Fruit fly (Drosophila melanogaster): ENCODE data around the gene CG42393.

dm6 chr3L:18015171-18015944 lies 27.2 kb upstream of the CG42393 start:
- no peak for TF ChIP-seq pan (optimal IDR thresholded peaks at IDR 0.05)
- TF ChIP-seq CG8478 (optimal IDR thresholded peaks at IDR 0.05) = no peak
- TF ChIP-seq psq (optimal IDR thresholded peaks at IDR 0.05) = no peak
- TF ChIP-seq usp (GFP tag; optimal IDR thresholded peaks at IDR 0.05) = no peak
